Worm (Caenorhabditis elegans): ENCODE data around the gene pigw-1.

DNA sequence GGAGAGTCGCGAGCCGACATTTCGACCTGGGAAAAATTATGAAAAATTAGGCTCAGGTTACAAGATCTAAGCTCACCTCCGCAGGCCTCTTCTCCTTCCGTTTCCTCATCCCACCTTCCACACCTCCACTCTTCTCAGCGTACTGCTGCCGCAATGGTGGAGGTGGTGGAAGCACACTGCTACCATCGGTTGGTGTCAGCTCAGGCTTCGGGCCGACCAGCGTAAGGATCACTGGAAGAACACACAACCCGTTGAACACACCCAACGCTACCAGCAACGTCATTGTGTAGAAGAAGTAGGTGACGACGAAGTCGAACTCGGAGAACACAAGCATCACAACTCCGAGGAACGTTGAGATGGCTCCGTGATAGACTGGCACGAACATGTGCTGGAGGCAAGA, 39.0 kb downstream of the pigw-1 start:
- no peak for TF ChIP-seq cog-1 (tag; optimal IDR thresholded peaks at IDR 0.05)
- no peak for TF ChIP-seq flt-1 (GFP tag; IDR thresholded peaks at IDR 0.05)

Measured in whole organism, midembryonic.